Worm (Caenorhabditis elegans): ENCODE measurements around the gene alh-9.

- TF ChIP-seq akir-1 (GFP tag; optimal IDR thresholded peaks at IDR 0.05) = no peak
- TF ChIP-seq him-1 (tag; optimal IDR thresholded peaks at IDR 0.05) = peak; percentile 31
- no peak for TF ChIP-seq ama-1 (optimal IDR thresholded peaks at IDR 0.05)
- TF ChIP-seq ama-1 (GFP tag; optimal IDR thresholded peaks at IDR 0.05) = no peak
- TF ChIP-seq snpc-3.4 (tag; optimal IDR thresholded peaks at IDR 0.05) = no peak
- peak; percentile 81 for TF ChIP-seq dpl-1 (GFP tag; optimal IDR thresholded peaks at IDR 0.05)
- no peak for TF ChIP-seq C06A6.2 (GFP tag; conservative IDR thresholded peaks at IDR 0.05)
- TF ChIP-seq snpc-1.3 (tag; optimal IDR thresholded peaks at IDR 0.05; ENCODE audit: insufficient read depth) = peak; percentile 28
- no peak for TF ChIP-seq Y95B8A.8 (GFP tag; IDR thresholded peaks at IDR 0.05)
- TF ChIP-seq tlf-1 (GFP tag; optimal IDR thresholded peaks at IDR 0.05) = peak; percentile 9
- no peak for TF ChIP-seq unc-62 (GFP tag; optimal IDR thresholded peaks at IDR 0.05)
- TF ChIP-seq pha-4 (tag; optimal IDR thresholded peaks at IDR 0.05) = no peak
- TF ChIP-seq ztf-18 (tag; optimal IDR thresholded peaks at IDR 0.05) = peak; percentile 10
Measured at ce11 chrIII:5871760-5872159, 15.9 kb downstream of the alh-9 start, which contains the start of the genes F01F1.11 and F01F1.3.

Measured in whole organism, young adult.